Worm (Caenorhabditis elegans) whole organism, late embryonic: ENCODE measurements around the gene C50D2.7.

ENCODE experiments used
- fkh-10 ChIP-seq: fragments of 150-350 bp; optimal IDR thresholded peaks from 2 replicates; lab custom pipeline; 2014; ENCODE audit warnings: missing biosample characterization, missing genetic modification reagents, missing genetic modification characterization
- nhr-11 ChIP-seq: fragments of 150-350 bp; optimal IDR thresholded peaks from 2 replicates; lab custom pipeline; 2014; ENCODE audit warnings: missing biosample characterization, missing genetic modification characterization

DNA sequence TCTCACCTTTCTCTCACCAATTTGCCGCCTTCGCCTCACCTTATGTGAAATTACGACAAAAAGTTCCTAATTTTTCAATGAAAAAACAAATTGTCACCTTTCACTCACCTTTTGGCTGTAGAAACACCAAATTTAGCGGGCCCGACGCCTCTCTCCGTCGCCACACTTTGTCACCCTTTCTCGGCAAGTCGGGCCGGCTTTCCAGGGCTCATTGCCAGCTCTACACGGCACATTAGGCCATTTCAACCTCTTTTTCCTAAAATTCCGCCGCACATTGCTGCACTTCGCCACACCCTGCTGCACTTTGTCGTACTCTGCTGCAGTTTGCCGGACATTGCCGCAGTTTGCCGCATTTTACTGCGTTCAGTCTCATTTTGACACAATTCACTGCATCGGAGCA lies 6.1 kb upstream of the C50D2.7 start:
- TF ChIP-seq nhr-11, result no peak
- TF ChIP-seq fkh-10, result no peak
